Worm (Caenorhabditis elegans) whole organism, L4/young adult: ENCODE measurements around the gene srg-39.
A peak's percentile ranks its signal among the peaks of the same experiment; 100 is the strongest.
"Not testable (repeated sequence)": the region's sequence is repeated elsewhere in the genome, so short reads cannot be mapped to it uniquely, and the experiment has no call there.

Experiments used
- W03F9.2 ChIP-seq: fragments of 150-350 bp; optimal IDR thresholded peaks from 2 replicates; lab custom pipeline; 2014; ENCODE audit warnings: missing biosample characterization, missing genetic modification characterization
- dao-5 ChIP-seq: sonication (generic microtip); optimal IDR thresholded peaks from 2 replicates; lab custom pipeline; 2016; ENCODE audit warnings: missing genotype, missing genetic modification characterization, moderate library complexity, missing compliant biosample characterization
- him-1 ChIP-seq: sonication (generic microtip); optimal IDR thresholded peaks from 2 replicates; lab custom pipeline; 2016; ENCODE audit warnings: missing genotype, missing genetic modification reagents, missing genetic modification characterization, missing compliant biosample characterization

The srg-39 gene

DNA sequence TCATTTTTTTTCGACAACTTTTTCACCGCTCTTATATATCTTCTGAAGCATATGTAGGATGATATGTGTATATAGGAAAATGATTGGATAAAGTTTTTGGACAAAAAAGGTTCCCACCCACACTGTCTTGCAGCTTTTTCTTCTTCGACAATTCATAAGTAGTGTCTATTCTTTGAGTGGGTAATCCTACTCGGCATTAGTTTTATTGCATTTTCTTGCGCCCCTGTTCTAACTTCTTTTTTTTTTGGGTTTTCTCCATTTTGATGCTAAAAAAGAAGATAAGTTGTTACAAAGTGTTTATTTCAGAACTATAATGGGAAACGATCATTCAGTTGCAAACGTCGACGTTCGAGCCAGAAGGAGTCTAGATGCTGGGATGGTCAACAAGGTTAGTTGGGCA lies 17.9 kb downstream of the srg-39 start, which contains the start of gene glb-3:
glb-3 (plus strand) TSS at position 301 of the 400 bp plus-strand sequence.
- TF ChIP-seq dao-5 (tag; lab: Kevin White, UChicago) = no peak
- no peak for TF ChIP-seq W03F9.2 (tag; lab: Kevin White, UChicago)
- TF ChIP-seq him-1 (tag; lab: Kevin White, UChicago) = no peak

DNA sequence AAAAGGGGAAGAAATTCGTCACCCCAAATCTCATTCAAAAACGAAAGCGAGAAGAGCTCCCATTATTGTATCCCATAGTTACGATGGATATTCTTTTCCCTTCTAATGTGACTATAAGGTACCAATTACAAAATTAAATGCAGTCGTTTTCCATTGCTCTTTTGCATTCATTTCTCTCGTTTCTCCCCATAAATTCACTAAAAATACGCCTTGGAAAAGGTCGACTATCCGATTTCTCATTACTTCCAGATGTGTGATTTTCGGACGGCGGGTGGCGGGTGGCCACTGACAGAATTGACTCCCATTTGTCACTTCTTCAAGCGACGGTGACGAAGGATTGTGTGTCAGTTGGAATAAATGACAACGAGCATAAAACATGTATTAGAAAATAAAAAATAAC lies 18.7 kb downstream of the srg-39 start:
- TF ChIP-seq dao-5 (tag; lab: Kevin White, UChicago) = no peak
- TF ChIP-seq him-1 (tag; lab: Kevin White, UChicago) = no peak
- no peak for TF ChIP-seq W03F9.2 (tag; lab: Kevin White, UChicago)

ce11 chrV:11131801-11132200 lies 20.4 kb downstream of the srg-39 start:
- TF ChIP-seq W03F9.2 (tag; lab: Kevin White, UChicago) (no peak), him-1 (tag; lab: Kevin White, UChicago) (no peak), dao-5 (tag; lab: Kevin White, UChicago) (no peak)

ce11 chrV:11127197-11127596 lies 25.0 kb downstream of the srg-39 start, which contains the start of gene jmjd-5:
Gene jmjd-5, plus strand, starts transcription at chrV:11127497.
- TF ChIP-seq him-1 (tag; lab: Kevin White, UChicago) = no peak
- TF ChIP-seq W03F9.2 (tag; lab: Kevin White, UChicago) = no peak
- TF ChIP-seq dao-5 (tag; lab: Kevin White, UChicago) = no peak

DNA sequence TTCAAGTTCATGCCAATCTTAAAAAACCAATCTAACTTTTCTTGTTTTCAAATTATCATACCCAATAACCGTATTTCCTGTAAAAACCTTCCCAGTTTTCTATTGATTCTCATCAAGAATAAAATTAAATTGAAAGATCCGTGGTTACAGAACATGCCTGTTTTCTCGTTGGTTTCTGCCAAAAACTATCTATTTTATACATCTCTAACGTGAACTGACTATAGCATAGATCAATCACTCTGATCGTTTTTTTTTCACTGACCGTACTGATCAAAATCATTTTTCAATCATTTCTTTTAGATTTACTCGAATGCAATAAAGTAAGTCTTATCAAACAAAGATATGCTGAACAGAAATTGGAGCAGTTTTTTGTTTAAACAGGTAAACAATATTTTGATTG lies 27.3 kb downstream of the srg-39 start, which contains the start of gene C06H2.2:
C06H2.2 (plus strand) TSS at position 301 of the 400 bp plus-strand sequence.
- TF ChIP-seq dao-5 (tag; lab: Kevin White, UChicago) = no peak
- no peak for TF ChIP-seq him-1 (tag; lab: Kevin White, UChicago)
- no peak for TF ChIP-seq W03F9.2 (tag; lab: Kevin White, UChicago)

ce11 chrV:11123817-11124337 lies 28.4 kb downstream of the srg-39 start, which contains the start of the genes atp-5 and lmtr-3:
Gene atp-5, minus strand, starts transcription at chrV:11123867.
Gene lmtr-3, plus strand, starts transcription at chrV:11124186.
- TF ChIP-seq dao-5 (tag; lab: Kevin White, UChicago) = no peak
- peak; percentile 34 for TF ChIP-seq him-1 (tag; lab: Kevin White, UChicago)
- TF ChIP-seq W03F9.2 (tag; lab: Kevin White, UChicago) = peak; percentile 84

DNA sequence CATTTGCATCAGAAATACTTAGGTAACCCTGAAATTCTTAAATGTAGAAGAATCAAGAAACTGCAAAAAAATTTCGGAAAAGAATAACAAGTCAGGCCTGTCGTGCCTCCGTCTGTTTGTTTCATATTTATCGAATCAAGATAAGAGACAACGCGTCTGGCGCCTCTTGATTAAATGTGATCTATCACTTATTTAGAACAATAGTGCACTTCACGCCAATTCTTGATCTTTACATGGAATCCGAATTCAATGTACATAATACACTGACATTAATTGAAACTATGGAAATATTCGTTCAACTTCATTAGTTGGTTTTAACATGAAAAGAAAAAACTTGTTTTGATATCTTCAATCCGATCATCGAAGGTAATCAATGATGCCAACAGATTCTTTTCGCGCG lies 29.8 kb downstream of the srg-39 start, which contains the start of gene mboa-2:
mboa-2 (minus strand) TSS at position 28 of the 400 bp plus-strand sequence.
- peak; percentile 12 for TF ChIP-seq W03F9.2 (tag; lab: Kevin White, UChicago)
- TF ChIP-seq dao-5 (tag; lab: Kevin White, UChicago) = no peak
- TF ChIP-seq him-1 (tag; lab: Kevin White, UChicago) = no peak

- TF ChIP-seq him-1 (tag; lab: Kevin White, UChicago) (no peak), W03F9.2 (tag; lab: Kevin White, UChicago) (no peak)
Observed at ce11 chrV:11121247-11121646, 31.0 kb downstream of the srg-39 start.

- no peak for TF ChIP-seq W03F9.2 (tag; lab: Kevin White, UChicago)
- no peak for TF ChIP-seq dao-5 (tag; lab: Kevin White, UChicago)
- TF ChIP-seq him-1 (tag; lab: Kevin White, UChicago) = no peak
Observed at ce11 chrV:11119294-11119755, 32.9 kb downstream of the srg-39 start, which contains the start of gene scb-1. Gene scb-1, minus strand, starts transcription at chrV:11119705.

DNA sequence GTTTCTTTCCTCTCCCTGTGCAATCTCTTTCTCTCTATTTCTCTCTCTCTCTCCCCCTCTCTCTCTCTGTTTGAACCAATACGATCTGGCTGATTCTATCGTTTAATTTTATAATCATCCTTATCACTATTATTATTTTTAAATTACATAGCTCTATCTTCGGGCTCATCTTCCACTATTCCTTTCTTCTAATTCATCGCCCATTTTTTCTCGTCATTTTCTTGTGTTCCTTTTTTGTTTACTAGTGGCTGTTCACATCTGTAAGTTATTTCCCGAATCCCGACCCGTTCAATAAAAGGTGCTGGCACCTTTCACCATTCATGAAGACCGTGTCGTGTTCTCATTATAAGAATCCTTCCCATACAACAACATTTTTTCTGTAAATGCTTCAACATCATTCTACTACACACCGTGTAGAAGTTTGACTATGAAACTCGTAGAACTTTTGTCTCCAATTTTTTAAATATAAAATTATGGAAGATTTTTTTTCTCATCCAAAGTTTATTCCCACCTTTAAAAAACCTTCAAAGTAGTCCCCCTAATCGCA lies 34.0 kb downstream of the srg-39 start:
- TF ChIP-seq W03F9.2 (tag; lab: Kevin White, UChicago) (no peak), him-1 (tag; lab: Kevin White, UChicago) (no peak), dao-5 (tag; lab: Kevin White, UChicago) (no peak)

- no peak for TF ChIP-seq him-1 (tag; lab: Kevin White, UChicago)
- no peak for TF ChIP-seq dao-5 (tag; lab: Kevin White, UChicago)
- TF ChIP-seq W03F9.2 (tag; lab: Kevin White, UChicago) = no peak
Observed at ce11 chrV:11113607-11114006, 38.6 kb downstream of the srg-39 start, which contains the start of gene math-33. Gene math-33, plus strand, starts transcription at chrV:11113907.

ce11 chrV:11113041-11113574 lies 39.1 kb downstream of the srg-39 start, which contains the start of gene erfa-3:
Gene erfa-3, minus strand, starts transcription at chrV:11113091.
- TF ChIP-seq him-1 (tag; lab: Kevin White, UChicago) = no peak
- TF ChIP-seq dao-5 (tag; lab: Kevin White, UChicago) = no peak
- peak; percentile 68 for TF ChIP-seq W03F9.2 (tag; lab: Kevin White, UChicago)

DNA sequence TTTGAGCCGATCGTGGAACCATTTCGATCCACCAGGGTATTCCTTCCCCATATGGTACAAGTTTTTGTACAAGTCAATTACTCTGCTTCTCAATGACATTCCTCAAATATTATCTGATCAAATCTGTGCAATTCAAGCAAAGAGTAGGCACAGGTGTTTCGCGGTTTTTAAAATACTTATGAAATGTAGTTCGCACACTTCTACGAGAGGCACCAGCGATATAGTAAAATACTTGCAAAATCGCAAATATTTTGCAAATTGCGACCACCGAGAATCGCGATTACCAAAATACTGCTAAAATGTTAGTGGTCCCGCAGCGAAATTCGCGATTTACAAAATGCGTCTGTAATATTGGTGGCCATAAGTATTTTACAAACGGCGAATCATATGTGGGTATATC lies 42.6 kb downstream of the srg-39 start, which contains the start of gene Y42A5A.5:
Y42A5A.5 (minus strand) TSS at position 101 of the 400 bp plus-strand sequence.
- TF ChIP-seq W03F9.2, him-1, dao-5 (tag; lab: Kevin White, UChicago): not testable (repeated sequence)
